Worm (Caenorhabditis elegans) whole organism, late embryonic: ENCODE measurements around the gene ZK470.4.

Source experiments
- C38D4.7 ChIP-seq: fragments of 200-800 bp; sonication (Bioruptor generic); optimal IDR thresholded peaks from 2 replicates; lab custom pipeline; 2018; ENCODE audit warnings: mild to moderate bottlenecking, missing genetic modification characterization, moderate library complexity, missing compliant biosample characterization
- ama-1 ChIP-seq: fragments of 150-350 bp; optimal IDR thresholded peaks from 2 replicates; lab custom pipeline; 2014
- fkh-6 ChIP-seq: sonication (generic microtip); optimal IDR thresholded peaks from 2 replicates; lab custom pipeline; 2016; ENCODE audit warnings: missing genetic modification characterization, missing compliant biosample characterization
- lim-6 ChIP-seq: sonication (generic microtip); optimal IDR thresholded peaks from 2 replicates; lab custom pipeline; 2016; ENCODE audit warnings: missing genetic modification characterization, missing compliant biosample characterization
- odd-2 ChIP-seq: sonication (generic microtip); optimal IDR thresholded peaks from 2 replicates; lab custom pipeline; 2017; ENCODE audit warnings: antibody characterized with exemption, mild to moderate bottlenecking, missing genetic modification characterization, missing compliant biosample characterization

Gene ZK470.4

ce11 chrX:4094979-4095378, 44.6 kb downstream of the ZK470.4 start:
- TF ChIP-seq fkh-6 (no peak), C38D4.7 (GFP tag; lab: Kevin White, UChicago) (no peak), lim-6 (tag; lab: Kevin White, UChicago) (no peak), ama-1 (lab: Kevin White, UChicago) (no peak), odd-2 (tag; lab: Kevin White, UChicago) (no peak)
